Worm (Caenorhabditis elegans) whole organism, young adult: ENCODE data around the gene T22B2.1.

Source experiments
- C06A6.2 ChIP-seq: fragments of 200-800 bp; sonication (Bioruptor generic); conservative IDR thresholded peaks from 2 replicates; pipeline ENCODE4 v1.3.6; 2022; ENCODE audit warnings: missing genetic modification characterization, missing compliant biosample characterization
- C17E4.6 ChIP-seq: fragments of 200-800 bp; sonication (Bioruptor generic); IDR thresholded peaks from 2 replicates; pipeline ENCODE4 v1.3.6; 2022; ENCODE audit warnings: missing genetic modification reagents, missing genetic modification characterization, missing compliant biosample characterization
- D2030.7 ChIP-seq: fragments of 200-800 bp; sonication (Bioruptor generic); IDR thresholded peaks from 2 replicates; pipeline ENCODE4 v1.3.6; 2022; ENCODE audit warnings: missing genetic modification reagents, missing genetic modification characterization, missing compliant biosample characterization
- F22D6.2 ChIP-seq: sonication (generic microtip); optimal IDR thresholded peaks from 2 replicates; lab custom pipeline; 2016; ENCODE audit warnings: mild to moderate bottlenecking, missing genetic modification characterization, missing compliant biosample characterization
- F37B4.10 ChIP-seq: fragments of 200-800 bp; sonication (Bioruptor generic); IDR thresholded peaks from 2 replicates; pipeline ENCODE4 v1.3.6; 2022; ENCODE audit warnings: missing genetic modification characterization, missing compliant biosample characterization
- F39B2.1 ChIP-seq: fragments of 200-800 bp; sonication (Bioruptor generic); IDR thresholded peaks from 2 replicates; pipeline ENCODE4 v1.3.6; 2022; ENCODE audit warnings: missing genetic modification reagents, missing genetic modification characterization, missing compliant biosample characterization
- F49E8.2 ChIP-seq: sonication (generic microtip); optimal IDR thresholded peaks from 3 replicates; lab custom pipeline; 2017; ENCODE audit warnings: missing genetic modification characterization, mild to moderate bottlenecking, missing compliant biosample characterization, antibody characterized with exemption, moderate library complexity; ENCODE audit not compliant: insufficient read depth
- F52B5.7 ChIP-seq: sonication (generic microtip); optimal IDR thresholded peaks from 2 replicates; lab custom pipeline; 2016; ENCODE audit warnings: mild to moderate bottlenecking, missing genetic modification characterization, missing compliant biosample characterization
- K12H6.12 ChIP-seq: fragments of 200-800 bp; sonication (Bioruptor generic); optimal IDR thresholded peaks from 2 replicates; lab custom pipeline; 2018; ENCODE audit warnings: mild to moderate bottlenecking, missing genetic modification characterization, missing compliant biosample characterization
- Y53G8AR.9 ChIP-seq: fragments of 200-800 bp; sonication (Bioruptor generic); conservative IDR thresholded peaks from 2 replicates; pipeline ENCODE4 v1.3.6; 2022; ENCODE audit warnings: missing genetic modification reagents, missing genetic modification characterization, missing compliant biosample characterization
- Y67H2A.10 ChIP-seq: fragments of 200-800 bp; sonication (Bioruptor generic); conservative IDR thresholded peaks from 2 replicates; pipeline ENCODE4 v1.3.6; 2022; ENCODE audit warnings: missing genetic modification reagents, missing genetic modification characterization, missing compliant biosample characterization
- ama-1 ChIP-seq, 3 experiments: fragments of 150-350 bp in 1 of 3; sonication (generic microtip) in 2 of 3; optimal IDR thresholded peaks; 2 replicates each; lab custom pipeline; 2014 to 2018; ENCODE audit warnings: missing biosample characterization in 2 of 3, missing genetic modification characterization in 2 of 3, missing genetic modification reagents in 2 of 3
- atf-7 ChIP-seq: sonication (generic microtip); optimal IDR thresholded peaks from 2 replicates; lab custom pipeline; 2017; ENCODE audit warnings: mild to moderate bottlenecking, missing genetic modification characterization, missing compliant biosample characterization
- attf-3 ChIP-seq: fragments of 200-800 bp; sonication (Bioruptor generic); conservative IDR thresholded peaks from 2 replicates; pipeline ENCODE4 v1.3.6; 2022; ENCODE audit warnings: missing genetic modification reagents, missing genetic modification characterization, missing compliant biosample characterization
- attf-6 ChIP-seq: fragments of 200-800 bp; sonication (Bioruptor generic); IDR thresholded peaks from 2 replicates; pipeline ENCODE4 v1.3.6; 2022; ENCODE audit warnings: missing genetic modification reagents, missing genetic modification characterization, missing compliant biosample characterization
- bed-1 ChIP-seq: fragments of 200-800 bp; sonication (Bioruptor generic); IDR thresholded peaks from 2 replicates; pipeline ENCODE4 v1.3.6; 2022; ENCODE audit warnings: missing genetic modification reagents, missing genetic modification characterization, missing compliant biosample characterization
- ceh-27 ChIP-seq: fragments of 200-800 bp; sonication (Bioruptor generic); optimal IDR thresholded peaks from 2 replicates; lab custom pipeline; 2018; ENCODE audit warnings: mild to moderate bottlenecking, missing genetic modification characterization, moderate library complexity, missing compliant biosample characterization
- ceh-58 ChIP-seq: fragments of 200-800 bp; sonication (Bioruptor generic); IDR thresholded peaks from 2 replicates; pipeline ENCODE4 v1.3.6; 2022; ENCODE audit warnings: missing genetic modification characterization, missing compliant biosample characterization
- chd-7 ChIP-seq: sonication (generic microtip); optimal IDR thresholded peaks from 2 replicates; lab custom pipeline; 2016; ENCODE audit warnings: mild to moderate bottlenecking, missing genetic modification characterization, moderate library complexity, missing compliant biosample characterization
- die-1 ChIP-seq: sonication (generic microtip); optimal IDR thresholded peaks from 2 replicates; lab custom pipeline; 2016; ENCODE audit warnings: missing genotype, mild to moderate bottlenecking, missing genetic modification characterization, missing compliant biosample characterization
- dpl-1 ChIP-seq: fragments of 150-350 bp; optimal IDR thresholded peaks from 2 replicates; lab custom pipeline; 2014; ENCODE audit warnings: missing biosample characterization, missing genetic modification reagents, missing genetic modification characterization
- egrh-3 ChIP-seq: fragments of 200-800 bp; sonication (Bioruptor generic); IDR thresholded peaks from 2 replicates; pipeline ENCODE4 v1.3.6; 2022; ENCODE audit warnings: missing genetic modification reagents, missing genetic modification characterization, missing compliant biosample characterization
- ets-4 ChIP-seq: fragments of 200-800 bp; sonication (Bioruptor generic); optimal IDR thresholded peaks from 2 replicates; lab custom pipeline; 2018; ENCODE audit warnings: mild to moderate bottlenecking, missing genetic modification characterization, missing compliant biosample characterization
- fkh-3 ChIP-seq: sonication (generic microtip); optimal IDR thresholded peaks from 2 replicates; lab custom pipeline; 2016; ENCODE audit warnings: mild to moderate bottlenecking, missing genetic modification characterization, missing compliant biosample characterization
- hlh-26 ChIP-seq: fragments of 200-800 bp; sonication (Bioruptor generic); conservative IDR thresholded peaks from 2 replicates; pipeline ENCODE4 v1.3.6; 2022; ENCODE audit warnings: missing genetic modification reagents, missing genetic modification characterization, missing compliant biosample characterization
- lin-35 ChIP-seq, 3 experiments: fragments of 150-350 bp in 2 of 3; sonication (generic microtip) in 1 of 3; optimal IDR thresholded peaks; 2 replicates each; lab custom pipeline; 2014 to 2018; ENCODE audit warnings: missing biosample characterization in 3 of 3, missing genetic modification characterization in 3 of 3, missing genetic modification reagents in 3 of 3
- lin-54 ChIP-seq: fragments of 200-800 bp; sonication (Bioruptor generic); optimal IDR thresholded peaks from 2 replicates; lab custom pipeline; 2018; ENCODE audit warnings: mild to moderate bottlenecking, missing genetic modification characterization, missing compliant biosample characterization
- lir-1 ChIP-seq: fragments of 200-800 bp; sonication (Bioruptor generic); conservative IDR thresholded peaks from 2 replicates; pipeline ENCODE4 v1.3.6; 2022; ENCODE audit warnings: missing genetic modification reagents, missing genetic modification characterization, missing compliant biosample characterization
- lsy-27 ChIP-seq: sonication (generic microtip); optimal IDR thresholded peaks from 2 replicates; lab custom pipeline; 2017; ENCODE audit warnings: missing genetic modification characterization, mild to moderate bottlenecking, missing compliant biosample characterization, antibody characterized with exemption, missing genotype, borderline replicate concordance; ENCODE audit not compliant: insufficient read depth
- madf-10 ChIP-seq: sonication (generic microtip); optimal IDR thresholded peaks from 2 replicates; lab custom pipeline; 2016; ENCODE audit warnings: mild to moderate bottlenecking, missing genetic modification characterization, missing compliant biosample characterization
- mxl-1 ChIP-seq: sonication (generic microtip); optimal IDR thresholded peaks from 2 replicates; lab custom pipeline; 2016; ENCODE audit warnings: missing genetic modification characterization, missing compliant biosample characterization
- nfya-2 ChIP-seq: fragments of 200-800 bp; sonication (Bioruptor generic); IDR thresholded peaks from 2 replicates; pipeline ENCODE4 v1.3.6; 2022; ENCODE audit warnings: missing genetic modification reagents, missing genetic modification characterization, missing compliant biosample characterization
- nhr-90 ChIP-seq: sonication (generic microtip); optimal IDR thresholded peaks from 2 replicates; lab custom pipeline; 2016; ENCODE audit warnings: missing genotype, mild to moderate bottlenecking, missing genetic modification characterization, missing compliant biosample characterization
- pha-4 ChIP-seq: fragments of 150-350 bp; sonication (generic microtip); optimal IDR thresholded peaks from 2 replicates; lab custom pipeline; 2014; ENCODE audit warnings: missing biosample characterization, missing genetic modification reagents, missing genetic modification characterization
- rcor-1 ChIP-seq: fragments of 200-800 bp; sonication (Bioruptor generic); IDR thresholded peaks from 2 replicates; pipeline ENCODE4 v1.3.6; 2022; ENCODE audit warnings: missing genetic modification reagents, missing genetic modification characterization, missing compliant biosample characterization
- sdz-38 ChIP-seq: sonication (generic microtip); optimal IDR thresholded peaks from 2 replicates; lab custom pipeline; 2016; ENCODE audit warnings: missing genotype, missing genetic modification characterization, missing compliant biosample characterization
- sea-2 ChIP-seq: fragments of 200-800 bp; sonication (Bioruptor generic); IDR thresholded peaks from 2 replicates; pipeline ENCODE4 v1.3.6; 2022; ENCODE audit warnings: missing genetic modification characterization, missing compliant biosample characterization
- snpc-1.1 ChIP-seq: sonication (generic microtip); optimal IDR thresholded peaks from 2 replicates; lab custom pipeline; 2017; ENCODE audit warnings: missing genetic modification characterization, mild to moderate bottlenecking, missing compliant biosample characterization, antibody characterized with exemption, moderate library complexity, missing genotype, missing genetic modification reagents; ENCODE audit not compliant: insufficient read depth
- snpc-1.3 ChIP-seq: sonication (generic microtip); optimal IDR thresholded peaks from 2 replicates; lab custom pipeline; 2017; ENCODE audit warnings: missing genetic modification characterization, mild to moderate bottlenecking, missing compliant biosample characterization, antibody characterized with exemption, moderate library complexity, missing genotype, missing genetic modification reagents; ENCODE audit not compliant: insufficient read depth
- somi-1 ChIP-seq: fragments of 200-800 bp; sonication (Bioruptor generic); optimal IDR thresholded peaks from 2 replicates; lab custom pipeline; 2018; ENCODE audit warnings: mild to moderate bottlenecking, missing genetic modification characterization, missing compliant biosample characterization
- tbp1 ChIP-seq: fragments of 200-800 bp; sonication (Bioruptor generic); optimal IDR thresholded peaks from 2 replicates; lab custom pipeline; 2018; ENCODE audit warnings: mild to moderate bottlenecking, missing genetic modification characterization, missing compliant biosample characterization
- tbx-9 ChIP-seq: sonication (generic microtip); optimal IDR thresholded peaks from 2 replicates; lab custom pipeline; 2016; ENCODE audit warnings: borderline replicate concordance, missing genetic modification characterization, inconsistent platforms, missing compliant biosample characterization
- tlf-1 ChIP-seq: fragments of 200-800 bp; sonication (Bioruptor generic); optimal IDR thresholded peaks from 2 replicates; lab custom pipeline; 2018; ENCODE audit warnings: mild to moderate bottlenecking, missing genetic modification characterization, missing compliant biosample characterization
- unc-130 ChIP-seq: sonication (generic microtip); optimal IDR thresholded peaks from 2 replicates; lab custom pipeline; 2016; ENCODE audit warnings: missing genetic modification reagents, missing genetic modification characterization, missing compliant biosample characterization
- zim-3 ChIP-seq: sonication (generic microtip); optimal IDR thresholded peaks from 2 replicates; lab custom pipeline; 2017; ENCODE audit warnings: mild to moderate bottlenecking, missing genetic modification characterization, moderate library complexity, missing compliant biosample characterization
- ztf-18 ChIP-seq: sonication (generic microtip); optimal IDR thresholded peaks from 2 replicates; lab custom pipeline; 2016; ENCODE audit warnings: missing genotype, mild to moderate bottlenecking, missing genetic modification characterization, missing compliant biosample characterization
- ztf-28 ChIP-seq: fragments of 200-800 bp; sonication (Bioruptor generic); IDR thresholded peaks from 2 replicates; pipeline ENCODE4 v1.3.6; 2022; ENCODE audit warnings: missing genetic modification reagents, missing genetic modification characterization, missing compliant biosample characterization
- ztf-6 ChIP-seq: fragments of 200-800 bp; sonication (Bioruptor generic); IDR thresholded peaks from 2 replicates; pipeline ENCODE4 v1.3.6; 2022; ENCODE audit warnings: missing genetic modification reagents, missing genetic modification characterization, missing compliant biosample characterization

Gene T22B2.1

ce11 chrX:3969980-3970403 is 44.1 kb downstream of the T22B2.1 start (continued):
- TF ChIP-seq ama-1 (optimal IDR thresholded peaks at IDR 0.05; lab: Kevin White, UChicago) (no peak), ama-1 (GFP tag; optimal IDR thresholded peaks at IDR 0.05; lab: Kevin White, UChicago) (peak in 1 of 2 experiments; percentile 43), mxl-1 (tag; lab: Kevin White, UChicago) (peak; percentile 56), ets-4 (GFP tag; lab: Kevin White, UChicago) (peak; percentile 14), snpc-1.3 (tag; lab: Kevin White, UChicago) (peak; percentile 51), dpl-1 (GFP tag; lab: Kevin White, UChicago) (no peak), Y53G8AR.9 (GFP tag; lab: Robert Waterston, UW) (peak; percentile 89), madf-10 (peak; percentile 73), lin-54 (GFP tag; lab: Kevin White, UChicago) (peak; percentile 66), hlh-26 (GFP tag; lab: Robert Waterston, UW) (no peak), ztf-18 (tag; lab: Kevin White, UChicago) (peak; percentile 57), ztf-6 (GFP tag; lab: Robert Waterston, UW) (peak; percentile 62; the same call in 1 of the 2 replicates), tlf-1 (GFP tag; lab: Kevin White, UChicago) (peak; percentile 33), ceh-27 (peak; percentile 89), unc-130 (GFP tag; lab: Kevin White, UChicago) (peak; percentile 2), F39B2.1 (GFP tag; lab: Robert Waterston, UW) (no peak), rcor-1 (GFP tag; lab: Robert Waterston, UW) (peak; percentile 90), tbp1 (GFP tag; lab: Kevin White, UChicago) (peak; percentile 93), fkh-3 (no peak), sdz-38 (tag; lab: Kevin White, UChicago) (no peak), snpc-1.1 (tag; lab: Kevin White, UChicago) (no peak), atf-7 (tag; lab: Kevin White, UChicago) (peak; percentile 69), zim-3 (tag; lab: Kevin White, UChicago) (peak; percentile 47), ztf-28 (peak; percentile 83), F37B4.10 (GFP tag; lab: Robert Waterston, UW) (no peak), K12H6.12 (peak; percentile 43), lir-1 (GFP tag; lab: Robert Waterston, UW) (peak; percentile 86), ceh-58 (GFP tag; lab: Robert Waterston, UW) (0 out of 2 replicates have a peak, but pooled peaks have one; percentile 61), D2030.7 (GFP tag; lab: Robert Waterston, UW) (peak; percentile 98), chd-7 (tag; lab: Kevin White, UChicago) (peak; percentile 94), attf-6 (GFP tag; lab: Robert Waterston, UW) (peak; percentile 81; the same call in 1 of the 2 replicates), die-1 (tag; lab: Kevin White, UChicago) (peak; percentile 91), nhr-90 (tag; lab: Kevin White, UChicago) (peak; percentile 90), attf-3 (GFP tag; lab: Robert Waterston, UW) (peak; percentile 66), bed-1 (GFP tag; lab: Robert Waterston, UW) (no peak), C06A6.2 (GFP tag; lab: Robert Waterston, UW) (no peak), Y67H2A.10 (GFP tag; lab: Robert Waterston, UW) (no peak), lsy-27 (peak; percentile 38), C17E4.6 (GFP tag; lab: Robert Waterston, UW) (peak; percentile 82), sea-2 (GFP tag; lab: Robert Waterston, UW) (no peak), F52B5.7 (tag; lab: Kevin White, UChicago) (peak; percentile 83), somi-1 (GFP tag; lab: Kevin White, UChicago) (peak; percentile 56), nfya-2 (GFP tag; lab: Robert Waterston, UW) (no peak), F49E8.2 (tag; lab: Kevin White, UChicago) (peak; percentile 37), F22D6.2 (no peak), egrh-3 (GFP tag; lab: Robert Waterston, UW) (peak; percentile 36), tbx-9 (peak; percentile 60), lin-35 (GFP tag; optimal IDR thresholded peaks at IDR 0.05; lab: Kevin White, UChicago) (peak in 1 of 3 experiments; percentile 63), pha-4 (tag; lab: Kevin White, UChicago) (no peak)
